Worm (Caenorhabditis elegans): ENCODE measurements around the gene egl-27.

ce11 chrII:6791891-6792290 lies 42.9 kb upstream of the egl-27 start, which contains the start of gene T13C2.2:
- TF ChIP-seq ceh-13 (GFP tag; optimal IDR thresholded peaks at IDR 0.05), result no peak
- TF ChIP-seq ceh-36 (tag; optimal IDR thresholded peaks at IDR 0.05), result no peak
- no peak for TF ChIP-seq ama-1 (optimal IDR thresholded peaks at IDR 0.05)
- no peak for TF ChIP-seq tbx-37 (GFP tag; conservative IDR thresholded peaks at IDR 0.05)
- TF ChIP-seq scrt-1 (GFP tag; IDR thresholded peaks at IDR 0.05), result no peak
- TF ChIP-seq flt-1 (GFP tag; IDR thresholded peaks at IDR 0.05), result no peak
- no peak for TF ChIP-seq pes-1 (GFP tag; IDR thresholded peaks at IDR 0.05)
- no peak for TF ChIP-seq sea-1 (GFP tag; conservative IDR thresholded peaks at IDR 0.05)
- no peak for TF ChIP-seq B0310.2 (tag; optimal IDR thresholded peaks at IDR 0.05)
- TF ChIP-seq F13C5.2 (tag; optimal IDR thresholded peaks at IDR 0.05), result no peak
- TF ChIP-seq ets-7 (tag; optimal IDR thresholded peaks at IDR 0.05), result no peak
